Fruit fly (Drosophila melanogaster) whole organism, wandering third instar larva: ENCODE measurements around the gene CG14618.

ENCODE experiments used
- Hr83 ChIP-seq: fragments of 200-300 bp; sonication (Bioruptor generic); optimal IDR thresholded peaks from 2 replicates; lab custom pipeline; 2016; ENCODE audit warnings: missing biosample characterization, mild to moderate bottlenecking, missing genetic modification characterization, moderate library complexity; ENCODE audit not compliant: poor library complexity, severe bottlenecking
- br ChIP-seq: fragments of 200-800 bp; sonication (Bioruptor generic); optimal IDR thresholded peaks from 2 replicates; lab custom pipeline; 2016; ENCODE audit warnings: missing biosample characterization, missing genetic modification characterization
- dmrt93B ChIP-seq: fragments of 200-800 bp; sonication (Bioruptor generic); optimal IDR thresholded peaks from 2 replicates; lab custom pipeline; 2018; ENCODE audit warnings: missing biosample characterization, mild to moderate bottlenecking, missing genetic modification characterization

DNA sequence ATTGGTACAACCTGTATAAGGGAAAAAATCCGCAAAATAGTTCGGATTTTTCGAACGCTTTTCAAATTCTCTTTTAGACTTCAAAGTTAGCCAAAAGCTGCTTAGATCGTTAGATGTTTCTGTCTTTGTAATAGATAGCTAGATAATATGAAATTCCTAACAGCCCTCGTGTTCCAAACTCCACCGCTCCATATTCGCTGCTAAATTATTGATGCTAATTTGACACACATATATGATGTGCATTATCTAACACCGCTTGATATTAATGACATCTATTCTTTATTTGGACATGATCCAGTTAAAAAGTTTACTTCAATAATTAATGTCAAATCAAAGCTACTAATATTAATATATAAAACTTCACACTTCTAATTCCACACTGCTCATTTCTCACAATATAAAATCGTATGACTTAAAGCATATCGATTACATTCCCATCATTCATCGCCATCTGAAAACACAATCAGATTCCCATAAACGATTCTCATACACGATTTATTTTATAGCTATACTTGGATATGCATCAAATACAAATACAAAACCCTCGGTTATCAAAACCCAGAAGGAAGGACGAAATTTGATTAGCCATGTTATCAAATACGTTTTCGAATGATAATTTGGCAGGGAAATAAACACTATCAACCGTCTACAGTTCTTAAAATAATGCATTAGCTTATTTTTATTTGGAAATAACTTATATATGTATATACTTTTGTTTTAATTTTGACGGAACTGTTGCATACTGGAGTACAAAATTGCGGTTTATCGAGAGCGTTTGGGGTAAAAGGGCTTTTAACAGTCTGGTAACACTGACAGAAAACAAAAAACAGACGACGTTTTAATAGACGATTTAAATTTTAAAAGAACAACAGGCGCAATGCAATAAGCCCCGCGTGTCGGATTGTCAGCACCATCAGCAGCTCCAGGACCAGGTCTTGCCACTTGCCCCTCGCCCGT is 29.3 kb upstream of the CG14618 start, which contains the start of gene CG14621:
- no peak for TF ChIP-seq dmrt93B (GFP tag; lab: Kevin White, UChicago)
- no peak for TF ChIP-seq Hr83
- no peak for TF ChIP-seq br (GFP tag; lab: Kevin White, UChicago)
